Worm (Caenorhabditis elegans) whole organism, L1 larva: ENCODE measurements around the gene bcl-7.

Experiments used
- aha-1 ChIP-seq: fragments of 150-350 bp; optimal IDR thresholded peaks from 2 replicates; lab custom pipeline; 2014; ENCODE audit warnings: missing biosample characterization, missing genetic modification characterization
- ama-1 ChIP-seq: fragments of 150-350 bp; optimal IDR thresholded peaks from 2 replicates; lab custom pipeline; 2014
- ets-5 ChIP-seq: fragments of 200-800 bp; sonication (Bioruptor generic); IDR thresholded peaks from 2 replicates; pipeline ENCODE4 v1.3.6; 2022; ENCODE audit warnings: missing genetic modification characterization, missing compliant biosample characterization
- hlh-17 ChIP-seq: fragments of 200-800 bp; sonication (Bioruptor generic); optimal IDR thresholded peaks from 2 replicates; lab custom pipeline; 2018; ENCODE audit warnings: missing genetic modification characterization, mild to moderate bottlenecking, missing compliant biosample characterization, moderate library complexity, borderline replicate concordance
- lir-3 ChIP-seq: sonication (generic microtip); optimal IDR thresholded peaks from 2 replicates; lab custom pipeline; 2016; ENCODE audit warnings: mild to moderate bottlenecking, missing genetic modification characterization, moderate library complexity, missing compliant biosample characterization; ENCODE audit not compliant: poor library complexity
- lsy-2 ChIP-seq, 2 experiments: fragments of 150-350 bp; optimal IDR thresholded peaks; 2 replicates each; lab custom pipeline; 2014; ENCODE audit warnings: missing biosample characterization in 2 of 2, missing genetic modification characterization in 2 of 2
- nhr-11 ChIP-seq: fragments of 150-350 bp; optimal IDR thresholded peaks from 2 replicates; lab custom pipeline; 2014; ENCODE audit warnings: missing biosample characterization, missing genetic modification characterization
- skn-1 ChIP-seq: fragments of 150-350 bp; optimal IDR thresholded peaks from 2 replicates; lab custom pipeline; 2014; ENCODE audit warnings: missing biosample characterization, missing genetic modification characterization
- unc-62 ChIP-seq: fragments of 150-350 bp; optimal IDR thresholded peaks from 2 replicates; lab custom pipeline; 2014; ENCODE audit warnings: missing biosample characterization, missing genetic modification reagents, missing genetic modification characterization

- no peak for TF ChIP-seq ets-5
- TF ChIP-seq ama-1 (lab: Kevin White, UChicago): no peak
- no peak for TF ChIP-seq aha-1 (tag; lab: Kevin White, UChicago)
- TF ChIP-seq hlh-17 (GFP tag; lab: Kevin White, UChicago): no peak
- TF ChIP-seq lir-3 (tag; lab: Kevin White, UChicago): no peak
- no peak for TF ChIP-seq skn-1 (tag; lab: Kevin White, UChicago)
- TF ChIP-seq nhr-11 (tag; lab: Kevin White, UChicago): no peak
- no peak for TF ChIP-seq unc-62 (GFP tag; lab: Kevin White, UChicago)
- no peak for TF ChIP-seq lsy-2 (tag; optimal IDR thresholded peaks at IDR 0.05; lab: Kevin White, UChicago)
Observed at ce11 chrIII:5882823-5883222, 43.1 kb upstream of the bcl-7 start, which contains the start of gene F01F1.14.
